Fruit fly (Drosophila melanogaster) whole organism, prepupa: ENCODE measurements around the gene Scm.

ENCODE experiments used
- Blimp-1 ChIP-seq: fragments of 200-800 bp; sonication (Bioruptor generic); optimal IDR thresholded peaks from 3 replicates; lab custom pipeline; 2017; ENCODE audit warnings: missing biosample characterization, missing genetic modification characterization, mild to moderate bottlenecking, moderate library complexity, missing genetic modification reagents
- CG10669 ChIP-seq: fragments of 200-800 bp; sonication (Bioruptor generic); optimal IDR thresholded peaks from 3 replicates; lab custom pipeline; 2018; ENCODE audit warnings: missing biosample characterization, mild to moderate bottlenecking, missing genetic modification characterization, moderate library complexity
- CG11762 ChIP-seq: fragments of 200-800 bp; sonication (Bioruptor generic); optimal IDR thresholded peaks from 3 replicates; lab custom pipeline; 2016; ENCODE audit warnings: missing biosample characterization, missing genetic modification characterization; ENCODE audit not compliant: insufficient read depth
- CG15336 ChIP-seq: fragments of 200-800 bp; sonication (Bioruptor generic); IDR thresholded peaks from 2 replicates; pipeline ENCODE4 v1.3.6; 2022; ENCODE audit warnings: missing biosample characterization, missing genetic modification characterization
- CG1621 ChIP-seq: fragments of 200-800 bp; sonication (Bioruptor generic); optimal IDR thresholded peaks from 3 replicates; lab custom pipeline; 2018; ENCODE audit warnings: missing biosample characterization, mild to moderate bottlenecking, missing genetic modification characterization
- CG16779 ChIP-seq: fragments of 200-800 bp; sonication (Bioruptor generic); optimal IDR thresholded peaks from 3 replicates; lab custom pipeline; 2017; ENCODE audit warnings: missing biosample characterization, mild to moderate bottlenecking, missing genetic modification characterization
- CG31627 ChIP-seq: fragments of 200-800 bp; sonication (Bioruptor generic); optimal IDR thresholded peaks from 3 replicates; lab custom pipeline; 2016; ENCODE audit warnings: missing biosample characterization, missing genetic modification characterization
- CG32006 ChIP-seq: fragments of 200-800 bp; sonication (Bioruptor generic); optimal IDR thresholded peaks from 3 replicates; lab custom pipeline; 2017; ENCODE audit warnings: missing biosample characterization, mild to moderate bottlenecking, missing genetic modification characterization
- CG34406 ChIP-seq: fragments of 200-800 bp; sonication (Bioruptor generic); optimal IDR thresholded peaks from 3 replicates; lab custom pipeline; 2016; ENCODE audit warnings: missing biosample characterization, missing genetic modification characterization
- CG3919 ChIP-seq: fragments of 200-800 bp; sonication (Bioruptor generic); optimal IDR thresholded peaks from 3 replicates; lab custom pipeline; 2016; ENCODE audit warnings: missing biosample characterization, missing genetic modification characterization
- CG4318 ChIP-seq: fragments of 200-800 bp; sonication (Bioruptor generic); optimal IDR thresholded peaks from 3 replicates; lab custom pipeline; 2017; ENCODE audit warnings: missing biosample characterization, mild to moderate bottlenecking, missing genetic modification characterization
- CG6163 ChIP-seq: fragments of 200-800 bp; sonication (Bioruptor generic); IDR thresholded peaks from 3 replicates; pipeline ENCODE4 v1.3.6; 2022; ENCODE audit warnings: missing biosample characterization, missing genetic modification characterization
- CG6808 ChIP-seq: fragments of 200-800 bp; sonication (Bioruptor generic); optimal IDR thresholded peaks from 3 replicates; lab custom pipeline; 2017; ENCODE audit warnings: missing biosample characterization, missing genetic modification characterization, mild to moderate bottlenecking, moderate library complexity, missing genetic modification reagents
- CG7368 ChIP-seq: fragments of 200-800 bp; sonication (Bioruptor generic); optimal IDR thresholded peaks from 3 replicates; lab custom pipeline; 2016; ENCODE audit warnings: missing biosample characterization, missing genetic modification characterization
- CG9139 ChIP-seq: fragments of 200-800 bp; sonication (Bioruptor generic); optimal IDR thresholded peaks from 3 replicates; lab custom pipeline; 2017; ENCODE audit warnings: missing biosample characterization, mild to moderate bottlenecking, missing genetic modification characterization
- Hr39 ChIP-seq: fragments of 200-800 bp; sonication (Bioruptor generic); optimal IDR thresholded peaks from 2 replicates; lab custom pipeline; 2016; ENCODE audit warnings: missing biosample characterization, missing genetic modification characterization
- Hr4 ChIP-seq: fragments of 200-800 bp; sonication (Bioruptor generic); optimal IDR thresholded peaks from 3 replicates; lab custom pipeline; 2016; ENCODE audit warnings: missing biosample characterization, missing genetic modification characterization
- Lpt ChIP-seq: fragments of 200-800 bp; sonication (Bioruptor generic); optimal IDR thresholded peaks from 3 replicates; lab custom pipeline; 2016; ENCODE audit warnings: missing biosample characterization, missing genetic modification characterization
- Met ChIP-seq: fragments of 200-800 bp; sonication (Bioruptor generic); optimal IDR thresholded peaks from 3 replicates; lab custom pipeline; 2016; ENCODE audit warnings: missing biosample characterization, missing genetic modification characterization
- Smox ChIP-seq: fragments of 200-800 bp; sonication (Bioruptor generic); optimal IDR thresholded peaks from 3 replicates; lab custom pipeline; 2016; ENCODE audit warnings: missing biosample characterization, missing genetic modification characterization
- Sox102F ChIP-seq: fragments of 200-800 bp; sonication (Bioruptor generic); optimal IDR thresholded peaks from 2 replicates; lab custom pipeline; 2016; ENCODE audit warnings: missing biosample characterization, mild to moderate bottlenecking, missing genetic modification characterization
- achi ChIP-seq: fragments of 200-800 bp; sonication (Bioruptor generic); optimal IDR thresholded peaks from 3 replicates; lab custom pipeline; 2016; ENCODE audit warnings: missing biosample characterization, missing genetic modification characterization
- eg ChIP-seq: fragments of 200-800 bp; sonication (Bioruptor generic); IDR thresholded peaks from 3 replicates; pipeline ENCODE4 v1.3.6; 2022; ENCODE audit warnings: missing biosample characterization, missing genetic modification characterization
- esn ChIP-seq: fragments of 200-800 bp; sonication (Bioruptor generic); optimal IDR thresholded peaks from 2 replicates; lab custom pipeline; 2016; ENCODE audit warnings: missing biosample characterization, mild to moderate bottlenecking, missing genetic modification characterization, moderate library complexity
- fd59A ChIP-seq: fragments of 200-800 bp; sonication (Bioruptor generic); optimal IDR thresholded peaks from 2 replicates; lab custom pipeline; 2017; ENCODE audit warnings: missing biosample characterization, mild to moderate bottlenecking, missing genetic modification characterization, missing genetic modification reagents
- fd85E ChIP-seq: fragments of 200-800 bp; sonication (Bioruptor generic); optimal IDR thresholded peaks from 3 replicates; lab custom pipeline; 2016; ENCODE audit warnings: missing biosample characterization, missing genetic modification characterization
- fkh ChIP-seq: fragments of 200-800 bp; sonication (Bioruptor generic); optimal IDR thresholded peaks from 3 replicates; lab custom pipeline; 2017; ENCODE audit warnings: missing biosample characterization, mild to moderate bottlenecking, missing genetic modification characterization, moderate library complexity
- lz ChIP-seq: fragments of 200-800 bp; sonication (Bioruptor generic); optimal IDR thresholded peaks from 3 replicates; lab custom pipeline; 2016; ENCODE audit warnings: missing biosample characterization, missing genetic modification characterization
- spab ChIP-seq: fragments of 200-800 bp; sonication (Bioruptor generic); optimal IDR thresholded peaks from 2 replicates; lab custom pipeline; 2017; ENCODE audit warnings: missing biosample characterization, mild to moderate bottlenecking, missing genetic modification characterization, missing genetic modification reagents
- ss ChIP-seq, 2 experiments: fragments of 200-800 bp; sonication (Bioruptor generic); optimal IDR thresholded peaks; 2 replicates in 1 of 2; 3 replicates in 1 of 2; lab custom pipeline; 2017 to 2018; ENCODE audit warnings: mild to moderate bottlenecking in 2 of 2, missing biosample characterization in 2 of 2, missing genetic modification characterization in 2 of 2, moderate library complexity in 1 of 2
- svp ChIP-seq: fragments of 200-800 bp; sonication (Bioruptor generic); peaks from one replicate; lab custom pipeline; 2016; ENCODE audit warnings: missing biosample characterization, missing genetic modification characterization
- topi ChIP-seq: fragments of 200-800 bp; sonication (Bioruptor generic); optimal IDR thresholded peaks from 3 replicates; lab custom pipeline; 2016; ENCODE audit warnings: missing biosample characterization, missing genetic modification characterization
- vri ChIP-seq: fragments of 200-800 bp; sonication (Bioruptor generic); optimal IDR thresholded peaks from 3 replicates; lab custom pipeline; 2016; ENCODE audit warnings: missing biosample characterization, mild to moderate bottlenecking, missing genetic modification characterization

Scm gene

DNA sequence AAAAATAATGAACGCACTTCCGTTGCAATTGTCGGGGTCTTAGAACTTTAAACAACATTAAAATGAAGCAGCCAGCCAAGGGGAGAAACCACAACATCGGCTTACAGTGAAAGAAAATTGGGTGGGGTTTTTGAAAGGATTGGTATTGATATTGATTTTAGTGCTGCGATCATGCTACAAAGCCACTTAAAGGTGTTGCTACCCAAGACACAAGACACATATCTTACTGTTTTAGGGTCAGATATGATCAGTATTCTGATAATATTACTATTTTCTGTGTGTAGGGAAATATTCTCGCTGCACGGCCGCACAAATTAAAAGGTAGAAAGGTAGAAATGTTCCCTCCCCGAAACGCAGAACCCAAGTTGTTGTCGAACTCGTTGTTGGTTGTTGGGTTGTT lies 32.3 kb downstream of the Scm start (continued):
- TF ChIP-seq CG31627 (GFP tag; lab: Kevin White, UChicago), result peak; percentile 54
- peak; percentile 75 for TF ChIP-seq CG3919
- peak; percentile 63 for TF ChIP-seq fd59A (GFP tag; lab: Kevin White, UChicago)
- no peak for TF ChIP-seq CG4318 (GFP tag; lab: Kevin White, UChicago)
- TF ChIP-seq Lpt (GFP tag; lab: Kevin White, UChicago), result peak; percentile 28
- TF ChIP-seq lz (GFP tag; lab: Kevin White, UChicago), result peak; percentile 47
- TF ChIP-seq Sox102F, result peak; percentile 44
- TF ChIP-seq svp (GFP tag; lab: Kevin White, UChicago), result peak; percentile 75
- peak; percentile 69 for TF ChIP-seq CG10669 (GFP tag; lab: Kevin White, UChicago)
- TF ChIP-seq Hr4, result no peak
- TF ChIP-seq CG7368 (GFP tag; lab: Kevin White, UChicago), result peak; percentile 47
- peak; percentile 14 for TF ChIP-seq CG34406 (GFP tag; lab: Kevin White, UChicago)
- TF ChIP-seq fd85E, result no peak
- peak; percentile 53 for TF ChIP-seq Smox (GFP tag; lab: Kevin White, UChicago)
- peak; percentile 65; the same call in 2 of the 3 replicates for TF ChIP-seq CG6163 (GFP tag; lab: Robert Waterston, UW)
- TF ChIP-seq achi (GFP tag; lab: Kevin White, UChicago), result peak; percentile 61
- peak; percentile 43; the same call in 1 of the 2 replicates for TF ChIP-seq CG15336 (GFP tag; lab: Robert Waterston, UW)
- TF ChIP-seq ss (GFP tag; optimal IDR thresholded peaks at IDR 0.05; lab: Kevin White, UChicago), result peak; percentile 28 to 35
- peak; percentile 53 for TF ChIP-seq CG32006 (GFP tag; lab: Kevin White, UChicago)
- peak; percentile 17 for TF ChIP-seq CG11762 (GFP tag; lab: Kevin White, UChicago)
- peak; percentile 65 for TF ChIP-seq spab

dm6 chr3R:9604445-9605020 lies 32.9 kb downstream of the Scm start:
- TF ChIP-seq esn (GFP tag; lab: Kevin White, UChicago) (no peak), Blimp-1 (GFP tag; lab: Kevin White, UChicago) (no peak)

DNA sequence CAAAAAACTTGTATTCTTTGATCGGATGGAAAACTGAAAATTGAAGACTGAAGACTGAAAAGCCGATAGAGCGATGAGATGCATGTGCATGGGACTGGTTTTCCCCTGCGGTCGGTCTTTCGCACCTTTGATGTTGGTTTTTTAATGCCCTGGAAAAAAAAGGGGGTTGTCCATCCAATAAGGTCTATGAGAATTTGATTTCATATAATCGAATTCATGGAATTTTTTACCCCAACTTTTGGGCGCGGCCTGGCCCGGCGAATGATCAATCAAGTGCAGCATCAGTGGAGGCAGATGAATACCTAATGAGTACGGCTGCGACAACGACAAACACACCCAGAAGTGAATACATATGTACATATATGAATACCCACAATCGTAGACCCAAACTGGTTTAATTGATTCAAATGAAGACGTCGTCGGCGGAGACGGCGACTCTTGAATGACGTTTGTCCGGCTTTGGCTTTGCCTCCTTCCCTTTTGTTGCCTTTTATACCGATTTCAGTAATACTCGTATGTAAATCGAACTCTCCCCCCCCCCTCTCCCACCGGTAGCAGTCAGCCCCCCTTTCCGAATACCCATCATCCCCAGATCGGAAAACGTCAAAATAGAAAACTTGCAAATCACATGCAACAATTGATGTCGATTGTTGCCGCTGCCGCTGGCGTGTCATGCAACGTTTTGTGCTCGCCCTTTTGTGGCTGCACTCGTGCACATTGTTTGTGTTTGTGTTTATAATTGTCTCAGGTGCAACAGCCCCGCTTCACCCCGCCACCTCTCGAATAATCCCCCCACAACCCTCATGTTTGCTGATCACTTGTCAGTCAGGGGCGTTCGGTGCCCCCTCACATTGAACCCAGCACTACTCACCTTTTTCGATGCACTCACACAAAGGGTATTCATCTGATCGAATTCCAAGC lies 34.1 kb downstream of the Scm start:
- TF ChIP-seq lz (GFP tag; lab: Kevin White, UChicago) (no peak), eg (GFP tag; lab: Robert Waterston, UW) (no peak), Met (GFP tag; lab: Kevin White, UChicago) (no peak), Hr39 (GFP tag; lab: Kevin White, UChicago) (no peak), CG16779 (tag; lab: Kevin White, UChicago) (no peak), achi (GFP tag; lab: Kevin White, UChicago) (no peak), CG7368 (GFP tag; lab: Kevin White, UChicago) (no peak), ss (GFP tag; optimal IDR thresholded peaks at IDR 0.05; lab: Kevin White, UChicago) (peak in 1 of 2 experiments; percentile 63), topi (GFP tag; lab: Kevin White, UChicago) (no peak), fkh (GFP tag; lab: Kevin White, UChicago) (peak; percentile 67), CG6808 (no peak), CG1621 (tag; lab: Kevin White, UChicago) (no peak), CG9139 (no peak), Sox102F (no peak), vri (GFP tag; lab: Kevin White, UChicago) (no peak), CG4318 (GFP tag; lab: Kevin White, UChicago) (no peak)
